Fruit fly (Drosophila melanogaster) whole organism, pupa: ENCODE data around the gene CG8564.

ENCODE experiments used
- CG13204 ChIP-seq: fragments of 200-800 bp; sonication (Bioruptor generic); optimal IDR thresholded peaks from 2 replicates; lab custom pipeline; 2018; ENCODE audit warnings: missing biosample characterization, mild to moderate bottlenecking, missing genetic modification characterization, moderate library complexity
- CG34367 ChIP-seq: fragments of 200-800 bp; sonication (Bioruptor generic); optimal IDR thresholded peaks from 2 replicates; lab custom pipeline; 2018; ENCODE audit warnings: missing biosample characterization, mild to moderate bottlenecking, missing genetic modification characterization
- CG8301 ChIP-seq: fragments of 200-800 bp; sonication (Bioruptor generic); optimal IDR thresholded peaks from 2 replicates; lab custom pipeline; 2018; ENCODE audit warnings: missing biosample characterization, mild to moderate bottlenecking, missing genetic modification characterization
- CG9948 ChIP-seq: fragments of 200-800 bp; sonication (Bioruptor generic); optimal IDR thresholded peaks from 2 replicates; lab custom pipeline; 2018; ENCODE audit warnings: missing biosample characterization, mild to moderate bottlenecking, missing genetic modification characterization, moderate library complexity
- D1 ChIP-seq: fragments of 200-800 bp; sonication (Bioruptor generic); optimal IDR thresholded peaks from 2 replicates; lab custom pipeline; 2018; ENCODE audit warnings: missing biosample characterization, mild to moderate bottlenecking, missing genetic modification characterization, moderate library complexity
- EcR ChIP-seq: fragments of 200-800 bp; sonication (Bioruptor generic); optimal IDR thresholded peaks from 3 replicates; lab custom pipeline; 2019; ENCODE audit warnings: missing biosample characterization, missing genetic modification characterization, mild to moderate bottlenecking, moderate library complexity, missing genetic modification reagents
- Pif1A ChIP-seq: fragments of 200-800 bp; sonication (Bioruptor generic); optimal IDR thresholded peaks from 3 replicates; lab custom pipeline; 2016; ENCODE audit warnings: missing biosample characterization, missing genetic modification characterization
- Pif1B ChIP-seq: fragments of 200-800 bp; sonication (Bioruptor generic); optimal IDR thresholded peaks from 3 replicates; lab custom pipeline; 2016; ENCODE audit warnings: missing biosample characterization, missing genetic modification characterization
- Snoo ChIP-seq: fragments of 200-800 bp; sonication (Bioruptor generic); optimal IDR thresholded peaks from 3 replicates; lab custom pipeline; 2017; ENCODE audit warnings: missing biosample characterization, mild to moderate bottlenecking, missing genetic modification characterization, inconsistent platforms
- fd96Ca ChIP-seq: fragments of 200-800 bp; sonication (Bioruptor generic); IDR thresholded peaks from 3 replicates; pipeline ENCODE4 v1.3.6; 2022; ENCODE audit warnings: missing biosample characterization, missing genetic modification characterization
- gl ChIP-seq: fragments of 200-800 bp; sonication (Bioruptor generic); optimal IDR thresholded peaks from 2 replicates; lab custom pipeline; 2018; ENCODE audit warnings: missing biosample characterization, mild to moderate bottlenecking, missing genetic modification characterization
- rn ChIP-seq: fragments of 200-800 bp; sonication (Bioruptor generic); IDR thresholded peaks from 2 replicates; pipeline ENCODE4 v1.3.6; 2022; ENCODE audit warnings: missing biosample characterization, missing genetic modification characterization

DNA sequence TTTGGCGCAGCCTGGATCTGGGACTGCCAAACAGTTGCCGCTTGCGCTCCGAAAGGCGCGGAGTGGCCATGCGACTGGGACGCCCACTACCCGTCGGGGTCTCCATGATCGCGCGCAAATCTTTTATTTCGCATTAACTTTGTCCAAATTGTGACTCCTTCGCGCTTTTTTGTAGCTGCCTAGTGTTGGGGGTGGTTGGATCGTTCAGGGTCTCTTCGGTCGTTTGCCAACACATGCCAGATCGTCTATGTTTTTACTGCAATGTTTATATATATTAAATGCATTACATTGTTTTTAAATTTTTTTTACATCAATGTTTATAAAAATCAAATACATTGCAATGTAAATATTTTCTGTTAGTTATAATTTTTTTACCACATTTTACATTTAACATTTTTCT, 48.9 kb downstream of the CG8564 start:
- TF ChIP-seq CG34367 (no peak), CG13204 (GFP tag; lab: Kevin White, UChicago) (no peak), Snoo (no peak), gl (tag; lab: Kevin White, UChicago) (no peak), Pif1B (GFP tag; lab: Kevin White, UChicago) (no peak), EcR (no peak), CG9948 (tag; lab: Kevin White, UChicago) (no peak), Pif1A (GFP tag; lab: Kevin White, UChicago) (no peak), CG8301 (tag; lab: Kevin White, UChicago) (no peak), rn (GFP tag; lab: Robert Waterston, UW) (no peak), fd96Ca (GFP tag; lab: Robert Waterston, UW) (no peak), D1 (tag; lab: Kevin White, UChicago) (no peak)
